Worm (Caenorhabditis elegans) whole organism, L4 larva: Measurements from ENCODE around the gene egl-13.

Experiments used
- F49E8.2 ChIP-seq: sonication (generic microtip); optimal IDR thresholded peaks from 2 replicates; lab custom pipeline; 2016; ENCODE audit warnings: missing compliant biosample characterization, mild to moderate bottlenecking, missing genetic modification characterization, borderline replicate concordance
- T26A8.4 ChIP-seq: fragments of 200-800 bp; sonication (Bioruptor generic); IDR thresholded peaks from 2 replicates; pipeline ENCODE4 v1.3.6; 2022; ENCODE audit warnings: missing genetic modification characterization, missing compliant biosample characterization
- Y5F2A.4 ChIP-seq: fragments of 200-800 bp; sonication (Bioruptor generic); optimal IDR thresholded peaks from 2 replicates; lab custom pipeline; 2018; ENCODE audit warnings: mild to moderate bottlenecking, missing genetic modification characterization, missing compliant biosample characterization
- aha-1 ChIP-seq: fragments of 150-350 bp; peaks from one replicate; lab custom pipeline; 2014; ENCODE audit warnings: missing biosample characterization, missing genetic modification characterization
- ama-1 ChIP-seq: fragments of 150-350 bp; optimal IDR thresholded peaks from 2 replicates; lab custom pipeline; 2014; ENCODE audit warnings: inconsistent platforms, mixed read lengths
- arid-1 ChIP-seq: fragments of 200-800 bp; sonication (Bioruptor generic); conservative IDR thresholded peaks from 2 replicates; pipeline ENCODE4 v1.3.6; 2022; ENCODE audit warnings: missing genetic modification reagents, missing genetic modification characterization, missing compliant biosample characterization
- ceh-44 ChIP-seq: fragments of 200-800 bp; sonication (Bioruptor generic); IDR thresholded peaks from 2 replicates; pipeline ENCODE4 v1.3.6; 2022; ENCODE audit warnings: missing genetic modification reagents, missing genetic modification characterization, missing compliant biosample characterization
- ceh-62 ChIP-seq: sonication (generic microtip); optimal IDR thresholded peaks from 2 replicates; lab custom pipeline; 2017; ENCODE audit warnings: missing biosample characterization, missing genetic modification characterization
- daf-19 ChIP-seq: fragments of 200-800 bp; sonication (Bioruptor generic); conservative IDR thresholded peaks from 2 replicates; pipeline ENCODE4 v1.3.6; 2022; ENCODE audit warnings: missing genetic modification characterization, missing compliant biosample characterization
- daf-8 ChIP-seq: fragments of 200-800 bp; sonication (Bioruptor generic); IDR thresholded peaks from 2 replicates; pipeline ENCODE4 v1.3.6; 2022; ENCODE audit warnings: missing genetic modification characterization, missing compliant biosample characterization
- dmd-6 ChIP-seq: fragments of 200-800 bp; sonication (Bioruptor generic); IDR thresholded peaks from 2 replicates; pipeline ENCODE4 v1.3.6; 2022; ENCODE audit warnings: missing genetic modification reagents, missing genetic modification characterization, missing compliant biosample characterization
- duxl-1 ChIP-seq: sonication (generic microtip); optimal IDR thresholded peaks from 2 replicates; lab custom pipeline; 2016; ENCODE audit warnings: mild to moderate bottlenecking, missing genetic modification characterization, moderate library complexity, missing compliant biosample characterization; ENCODE audit not compliant: poor library complexity
- egl-27 ChIP-seq: sonication (generic microtip); optimal IDR thresholded peaks from 3 replicates; lab custom pipeline; 2017; ENCODE audit warnings: missing biosample characterization, missing genetic modification reagents, missing genetic modification characterization
- egl-43 ChIP-seq: fragments of 200-800 bp; sonication (Bioruptor generic); IDR thresholded peaks from 2 replicates; pipeline ENCODE4 v1.3.6; 2022; ENCODE audit warnings: missing genetic modification reagents, missing genetic modification characterization, missing compliant biosample characterization
- fos-1 ChIP-seq: fragments of 150-350 bp; optimal IDR thresholded peaks from 2 replicates; lab custom pipeline; 2014; ENCODE audit warnings: missing biosample characterization, missing genetic modification characterization
- hlh-11 ChIP-seq: fragments of 200-800 bp; sonication (Bioruptor generic); optimal IDR thresholded peaks from 2 replicates; lab custom pipeline; 2018; ENCODE audit warnings: mild to moderate bottlenecking, missing genetic modification characterization, missing compliant biosample characterization
- hlh-30 ChIP-seq: sonication (generic microtip); optimal IDR thresholded peaks from 2 replicates; lab custom pipeline; 2017; ENCODE audit warnings: antibody characterized with exemption, mild to moderate bottlenecking, missing genetic modification characterization, missing compliant biosample characterization; ENCODE audit not compliant: insufficient read depth
- hmg-1.1 ChIP-seq: fragments of 200-800 bp; sonication (Bioruptor generic); IDR thresholded peaks from 2 replicates; pipeline ENCODE4 v1.3.6; 2022; ENCODE audit warnings: missing genetic modification reagents, missing genetic modification characterization, missing compliant biosample characterization
- lim-7 ChIP-seq: fragments of 200-800 bp; sonication (Bioruptor generic); IDR thresholded peaks from 2 replicates; pipeline ENCODE4 v1.3.6; 2022; ENCODE audit warnings: missing genetic modification characterization, missing compliant biosample characterization
- lir-3 ChIP-seq: sonication (generic microtip); optimal IDR thresholded peaks from 2 replicates; lab custom pipeline; 2016; ENCODE audit warnings: mild to moderate bottlenecking, missing genetic modification characterization, missing compliant biosample characterization
- mdl-1 ChIP-seq, 2 experiments: fragments of 150-350 bp in 1 of 2; sonication (generic microtip) in 1 of 2; optimal IDR thresholded peaks; 2 replicates each; lab custom pipeline; 2014 to 2017; ENCODE audit warnings: missing biosample characterization in 2 of 2, missing genetic modification characterization in 2 of 2
- nhr-10 ChIP-seq: fragments of 150-350 bp; optimal IDR thresholded peaks from 2 replicates; lab custom pipeline; 2014; ENCODE audit warnings: missing biosample characterization, missing genetic modification characterization
- nhr-11 ChIP-seq: fragments of 150-350 bp; optimal IDR thresholded peaks from 2 replicates; lab custom pipeline; 2014; ENCODE audit warnings: missing biosample characterization, missing genetic modification characterization
- nhr-25 ChIP-seq: sonication (generic microtip); optimal IDR thresholded peaks from 2 replicates; lab custom pipeline; 2017; ENCODE audit warnings: missing genetic modification characterization, mild to moderate bottlenecking, missing compliant biosample characterization, antibody characterized with exemption, moderate library complexity, borderline replicate concordance; ENCODE audit not compliant: insufficient read depth
- nhr-28 ChIP-seq: fragments of 150-350 bp; optimal IDR thresholded peaks from 2 replicates; lab custom pipeline; 2014; ENCODE audit warnings: missing biosample characterization, missing genetic modification characterization
- nhr-41 ChIP-seq: fragments of 200-800 bp; sonication (Bioruptor generic); IDR thresholded peaks from 2 replicates; pipeline ENCODE4 v1.3.6; 2022; ENCODE audit warnings: missing genetic modification reagents, missing genetic modification characterization, missing compliant biosample characterization
- nhr-42 ChIP-seq: fragments of 200-800 bp; sonication (Bioruptor generic); IDR thresholded peaks from 2 replicates; pipeline ENCODE4 v1.3.6; 2022; ENCODE audit warnings: missing genetic modification characterization, missing compliant biosample characterization
- nhr-48 ChIP-seq: sonication (generic microtip); optimal IDR thresholded peaks from 2 replicates; lab custom pipeline; 2016; ENCODE audit warnings: mild to moderate bottlenecking, missing genetic modification characterization, missing compliant biosample characterization
- nhr-6 ChIP-seq: fragments of 150-350 bp; optimal IDR thresholded peaks from 2 replicates; lab custom pipeline; 2014; ENCODE audit warnings: missing biosample characterization, missing genetic modification characterization
- nhr-76 ChIP-seq: fragments of 150-350 bp; optimal IDR thresholded peaks from 2 replicates; lab custom pipeline; 2014; ENCODE audit warnings: missing biosample characterization, missing genetic modification characterization
- pqm-1 ChIP-seq: sonication (generic microtip); optimal IDR thresholded peaks from 2 replicates; lab custom pipeline; 2017; ENCODE audit warnings: missing biosample characterization, missing genetic modification characterization
- rbr-2 ChIP-seq: sonication (generic microtip); optimal IDR thresholded peaks from 2 replicates; lab custom pipeline; 2016; ENCODE audit warnings: missing genotype, missing genetic modification characterization, missing compliant biosample characterization
- set-16 ChIP-seq: fragments of 200-800 bp; sonication (Bioruptor generic); IDR thresholded peaks from 2 replicates; pipeline ENCODE4 v1.3.6; 2022; ENCODE audit warnings: missing genetic modification reagents, missing genetic modification characterization, missing compliant biosample characterization
- skn-1 ChIP-seq: fragments of 150-350 bp; optimal IDR thresholded peaks from 2 replicates; lab custom pipeline; 2014; ENCODE audit warnings: missing biosample characterization, missing genetic modification characterization
- unc-39 ChIP-seq: sonication (generic microtip); optimal IDR thresholded peaks from 2 replicates; lab custom pipeline; 2017; ENCODE audit warnings: missing biosample characterization, missing genetic modification characterization
- unc-62 ChIP-seq, 3 experiments: fragments of 150-350 bp in 1 of 3; sonication (generic microtip); optimal IDR thresholded peaks in 2 of 3; peaks in 1 of 3; 1 replicate in 1 of 3; 2 replicates in 2 of 3; lab custom pipeline; 2014 to 2017; ENCODE audit warnings: missing biosample characterization in 3 of 3, missing genetic modification characterization in 3 of 3, missing genetic modification reagents in 3 of 3, missing genotype in 1 of 3
- zfp-2 ChIP-seq: sonication (generic microtip); optimal IDR thresholded peaks from 2 replicates; lab custom pipeline; 2016; ENCODE audit warnings: mild to moderate bottlenecking, missing genetic modification characterization, missing compliant biosample characterization
- zfp-3 ChIP-seq: fragments of 200-800 bp; sonication (Bioruptor generic); conservative IDR thresholded peaks from 2 replicates; pipeline ENCODE4 v1.3.6; 2022; ENCODE audit warnings: missing genetic modification reagents, missing genetic modification characterization, missing compliant biosample characterization
- ztf-7 ChIP-seq: fragments of 150-350 bp; optimal IDR thresholded peaks from 2 replicates; lab custom pipeline; 2014; ENCODE audit warnings: missing biosample characterization, missing genetic modification characterization

egl-13 gene

ce11 chrX:5629941-5630340 lies 33.7 kb upstream of the egl-13 start, which contains the start of gene argn-1 (continued):
- no peak for TF ChIP-seq nhr-42
- no peak for TF ChIP-seq ztf-7 (tag; lab: Kevin White, UChicago)
- TF ChIP-seq ceh-62: no peak
- TF ChIP-seq nhr-48 (tag; lab: Kevin White, UChicago): peak; percentile 58
- peak; percentile 45 for TF ChIP-seq dmd-6 (GFP tag; lab: Robert Waterston, UW)
- no peak for TF ChIP-seq F49E8.2 (tag; lab: Kevin White, UChicago)

ce11 chrX:5631008-5631407 lies 32.6 kb upstream of the egl-13 start:
- TF ChIP-seq unc-62 (GFP tag; optimal IDR thresholded peaks at IDR 0.05 in 1 of 2; lab: Kevin White, UChicago) (peak in 1 of 2 experiments; percentile 20), unc-62 (tag; optimal IDR thresholded peaks at IDR 0.05; lab: Kevin White, UChicago) (no peak), nhr-25 (tag; lab: Kevin White, UChicago) (peak; percentile 22), ceh-44 (GFP tag; lab: Robert Waterston, UW) (no peak), nhr-41 (no peak), nhr-28 (tag; lab: Kevin White, UChicago) (peak; percentile 49), zfp-2 (tag; lab: Kevin White, UChicago) (no peak), rbr-2 (tag; lab: Kevin White, UChicago) (no peak), hlh-30 (peak; percentile 9), hlh-11 (tag; lab: Kevin White, UChicago) (peak; percentile 0), mdl-1 (tag; optimal IDR thresholded peaks at IDR 0.05; lab: Kevin White, UChicago) (peak in 1 of 2 experiments; percentile 51), nhr-10 (tag; lab: Kevin White, UChicago) (no peak)

ce11 chrX:5631626-5632025 lies 32.0 kb upstream of the egl-13 start, which contains the start of gene T22B7.8:
Gene T22B7.8, plus strand, starts transcription at chrX:5631926.
- TF ChIP-seq lim-7 (GFP tag; lab: Robert Waterston, UW) (no peak), pqm-1 (tag; lab: Kevin White, UChicago) (peak; percentile 56)

DNA sequence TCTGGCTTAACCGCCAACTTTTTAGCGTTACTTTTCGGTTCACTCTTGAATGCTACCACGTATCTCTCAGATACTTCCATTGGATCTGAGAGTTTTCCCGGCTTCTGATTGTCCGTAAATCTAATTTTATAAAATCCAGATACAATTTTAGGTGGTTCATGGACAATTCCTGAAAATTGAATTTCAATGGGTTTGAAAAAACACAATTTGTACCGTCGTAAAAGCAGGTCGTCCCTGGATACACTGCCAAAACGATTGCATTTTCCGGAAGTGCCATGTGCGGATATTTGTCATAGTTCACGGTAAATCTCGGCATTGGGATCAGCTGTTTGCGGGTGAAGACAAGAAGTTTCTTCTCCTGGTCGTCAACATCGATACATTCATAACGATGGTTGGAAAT lies 24.1 kb upstream of the egl-13 start:
- TF ChIP-seq nhr-11 (tag; lab: Kevin White, UChicago): no peak
- TF ChIP-seq aha-1 (tag; lab: Kevin White, UChicago): peak; percentile 91
- TF ChIP-seq, all 104 proteins: peak for 1

DNA sequence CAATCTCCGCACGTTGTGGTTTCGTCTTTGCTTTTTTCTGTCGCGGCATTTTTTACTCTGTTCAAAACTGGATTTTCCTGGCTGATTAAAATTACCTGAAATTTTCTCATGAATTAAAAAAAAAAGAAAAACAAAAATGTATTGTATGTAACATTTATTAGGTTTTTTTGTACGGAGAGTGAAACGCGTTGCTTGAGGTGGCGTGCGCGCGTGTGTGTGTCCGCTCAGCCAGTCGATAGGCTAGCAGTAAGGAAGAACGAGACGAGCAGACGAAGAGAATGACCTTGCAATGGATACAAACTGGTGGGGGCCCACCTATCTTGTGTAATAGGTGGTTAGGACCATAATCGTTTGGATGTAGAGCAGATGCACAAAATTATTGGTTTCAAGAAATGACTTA lies 22.3 kb upstream of the egl-13 start, which contains the start of gene T22B7.4:
Gene T22B7.4 (minus strand): TSS at position 101 of the 400 bp plus-strand sequence.
- 0 out of 2 replicates have a peak, but pooled peaks have one; percentile 19 for TF ChIP-seq hmg-1.1 (GFP tag; lab: Robert Waterston, UW)
- no peak for TF ChIP-seq fos-1 (tag; lab: Kevin White, UChicago)

- TF ChIP-seq lim-7 (GFP tag; lab: Robert Waterston, UW) (no peak), unc-62 (GFP tag; optimal IDR thresholded peaks at IDR 0.05 in 1 of 2; lab: Kevin White, UChicago) (peak in 1 of 2 experiments; percentile 62), unc-62 (tag; optimal IDR thresholded peaks at IDR 0.05; lab: Kevin White, UChicago) (no peak)
These were observed 19.5 kb upstream of the egl-13 start for ce11 chrX:5644112-5644511.

ce11 chrX:5645606-5646005 lies 18.0 kb upstream of the egl-13 start:
- no peak for TF ChIP-seq skn-1 (tag; lab: Kevin White, UChicago)
- no peak for TF ChIP-seq ama-1 (lab: Kevin White, UChicago)
- TF ChIP-seq egl-43: no peak
- TF ChIP-seq set-16: no peak
- no peak for TF ChIP-seq lir-3
- no peak for TF ChIP-seq duxl-1 (tag; lab: Kevin White, UChicago)
- TF ChIP-seq daf-19: no peak
- TF ChIP-seq zfp-3: no peak
- TF ChIP-seq ceh-62: no peak
- TF ChIP-seq daf-8 (GFP tag; lab: Robert Waterston, UW): no peak
- no peak for TF ChIP-seq egl-27 (tag; lab: Kevin White, UChicago)
- TF ChIP-seq nhr-6 (tag; lab: Kevin White, UChicago): no peak
- no peak for TF ChIP-seq arid-1 (GFP tag; lab: Robert Waterston, UW)
- peak; percentile 77 for TF ChIP-seq hlh-11 (tag; lab: Kevin White, UChicago)
- no peak for TF ChIP-seq Y5F2A.4 (GFP tag; lab: Kevin White, UChicago)
- no peak for TF ChIP-seq nhr-76 (tag; lab: Kevin White, UChicago)
- TF ChIP-seq mdl-1 (tag; optimal IDR thresholded peaks at IDR 0.05; lab: Kevin White, UChicago): peak; percentile 49 to 87
- TF ChIP-seq nhr-42: no peak
- TF ChIP-seq pqm-1 (tag; lab: Kevin White, UChicago): no peak
- peak; percentile 44 for TF ChIP-seq dmd-6 (GFP tag; lab: Robert Waterston, UW)
- no peak for TF ChIP-seq T26A8.4
- no peak for TF ChIP-seq unc-39 (tag; lab: Kevin White, UChicago)
